Fruit fly (Drosophila melanogaster): Measurements from ENCODE around the gene CG14506.

The CG14506 gene

dm6 chr3R:29309907-29310306 lies 12.9 kb upstream of the CG14506 start (continued):
- TF ChIP-seq inv (GFP tag; IDR thresholded peaks at IDR 0.05; ENCODE audit: partially characterized antibody): no peak
- TF ChIP-seq CG8388 (GFP tag; optimal IDR thresholded peaks at IDR 0.05): no peak
- no peak for TF ChIP-seq CG8924 (tag; optimal IDR thresholded peaks at IDR 0.05)
- peak in 1 of 3 experiments; percentile 42 for TF ChIP-seq lola (GFP tag; optimal IDR thresholded peaks at IDR 0.05)
- TF ChIP-seq Pdp1 (GFP tag; optimal IDR thresholded peaks at IDR 0.05): no peak
- TF ChIP-seq lab (GFP tag; optimal IDR thresholded peaks at IDR 0.05): no peak
- no peak for TF ChIP-seq CG1792 (GFP tag; optimal IDR thresholded peaks at IDR 0.05)
- no peak for TF ChIP-seq CG7963 (GFP tag; IDR thresholded peaks at IDR 0.05; ENCODE audit: partially characterized antibody)
- TF ChIP-seq Dip3 (GFP tag; optimal IDR thresholded peaks at IDR 0.05): no peak
- TF ChIP-seq CG10979 (tag; optimal IDR thresholded peaks at IDR 0.05): peak; percentile 18
- no peak for TF ChIP-seq Gsc (GFP tag; IDR thresholded peaks at IDR 0.05)
- no peak for TF ChIP-seq CG10959 (GFP tag; IDR thresholded peaks at IDR 0.05)
- no peak for TF ChIP-seq HLH3B (GFP tag; IDR thresholded peaks at IDR 0.05)
- peak; percentile 40 for TF ChIP-seq CG9727 (GFP tag; optimal IDR thresholded peaks at IDR 0.05)
- no peak for TF ChIP-seq Usf (GFP tag; optimal IDR thresholded peaks at IDR 0.05)
- TF ChIP-seq BEAF-32 (GFP tag; optimal IDR thresholded peaks at IDR 0.05): no peak
- TF ChIP-seq ftz-f1 (GFP tag; optimal IDR thresholded peaks at IDR 0.05): no peak
- no peak for TF ChIP-seq Dref (GFP tag; IDR thresholded peaks at IDR 0.05)
- no peak for TF ChIP-seq CG16813 (GFP tag; IDR thresholded peaks at IDR 0.05; ENCODE audit: partially characterized antibody)
- TF ChIP-seq jigr1 (GFP tag; IDR thresholded peaks at IDR 0.05): no peak
- no peak for TF ChIP-seq gfzf (GFP tag; optimal IDR thresholded peaks at IDR 0.05)
- no peak for TF ChIP-seq kah (GFP tag; optimal IDR thresholded peaks at IDR 0.05)
- TF ChIP-seq CG10543 (GFP tag; optimal IDR thresholded peaks at IDR 0.05): no peak
- TF ChIP-seq CG9797 (GFP tag; optimal IDR thresholded peaks at IDR 0.05): no peak
- no peak for TF ChIP-seq Blimp-1 (GFP tag; optimal IDR thresholded peaks at IDR 0.05)
- no peak for TF ChIP-seq salm (tag; optimal IDR thresholded peaks at IDR 0.05)
- peak; percentile 65 for TF ChIP-seq CG18262 (tag; optimal IDR thresholded peaks at IDR 0.05)
- no peak for TF ChIP-seq crp (GFP tag; optimal IDR thresholded peaks at IDR 0.05)
- no peak for TF ChIP-seq unc-4 (GFP tag; IDR thresholded peaks at IDR 0.05; ENCODE audit: partially characterized antibody)
- no peak for TF ChIP-seq CG5180 (GFP tag; optimal IDR thresholded peaks at IDR 0.05)
- no peak for TF ChIP-seq CG2199 (GFP tag; IDR thresholded peaks at IDR 0.05)
- no peak for TF ChIP-seq CG33213 (GFP tag; optimal IDR thresholded peaks at IDR 0.05)
- no peak for TF ChIP-seq CG12744 (GFP tag; optimal IDR thresholded peaks at IDR 0.05)
- TF ChIP-seq dm (GFP tag; optimal IDR thresholded peaks at IDR 0.05): no peak
- peak; percentile 11 for TF ChIP-seq D19A (tag; optimal IDR thresholded peaks at IDR 0.05)
- TF ChIP-seq CG32767 (GFP tag; IDR thresholded peaks at IDR 0.05): no peak
- no peak for TF ChIP-seq Taf1 (GFP tag; IDR thresholded peaks at IDR 0.05)
- no peak for TF ChIP-seq pum (GFP tag; optimal IDR thresholded peaks at IDR 0.05)
- no peak for TF ChIP-seq Kr (GFP tag; optimal IDR thresholded peaks at IDR 0.05)
- peak; percentile 36 for TF ChIP-seq CG33557 (GFP tag; optimal IDR thresholded peaks at IDR 0.05)
- TF ChIP-seq Hsf (GFP tag; optimal IDR thresholded peaks at IDR 0.05): no peak
- TF ChIP-seq Camta (GFP tag; optimal IDR thresholded peaks at IDR 0.05): no peak
- no peak for TF ChIP-seq CG12391 (tag; optimal IDR thresholded peaks at IDR 0.05)
- no peak for TF ChIP-seq twi (tag; optimal IDR thresholded peaks at IDR 0.05)
- no peak for TF ChIP-seq az2 (GFP tag; optimal IDR thresholded peaks at IDR 0.05)
- TF ChIP-seq CG12071 (GFP tag; optimal IDR thresholded peaks at IDR 0.05): no peak
- TF ChIP-seq Poxn (GFP tag; IDR thresholded peaks at IDR 0.05): no peak
- TF ChIP-seq bsh (GFP tag; optimal IDR thresholded peaks at IDR 0.05): no peak
- TF ChIP-seq CG30020 (tag; optimal IDR thresholded peaks at IDR 0.05): no peak
- TF ChIP-seq CG2678 (tag; optimal IDR thresholded peaks at IDR 0.05): no peak

Data from whole organism, embryonic.